Fruit fly (Drosophila melanogaster): ENCODE results near the gene osi.

osi gene

DNA sequence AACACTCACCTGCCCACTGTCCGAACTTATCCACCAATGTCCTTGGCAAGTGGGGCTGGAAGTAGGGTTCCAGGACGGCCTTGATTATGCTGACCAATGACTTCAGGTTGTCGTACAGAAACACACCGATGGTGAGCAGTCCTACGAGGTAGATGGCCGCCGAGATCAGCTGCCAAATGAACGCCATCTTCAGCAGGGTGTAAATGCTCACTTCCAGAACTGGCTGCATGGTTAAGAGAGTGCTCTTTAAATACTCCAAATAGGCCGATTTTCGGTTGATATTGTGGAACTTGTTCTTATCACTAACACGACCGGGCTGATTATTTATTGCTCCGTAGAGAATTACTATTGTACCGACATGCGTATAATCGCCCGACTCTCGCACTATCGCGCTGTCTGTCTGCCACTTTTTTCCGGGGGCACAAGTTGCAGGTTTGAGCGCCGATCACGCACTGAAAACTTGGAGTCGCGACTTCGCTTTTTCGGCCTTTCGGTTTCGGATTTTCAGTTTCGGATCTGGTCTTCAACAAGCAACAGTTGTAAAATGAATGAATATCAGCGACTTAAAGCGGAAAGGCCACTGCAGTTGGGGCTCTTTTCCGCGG lies 40.9 kb downstream of the osi start:
- no peak for TF ChIP-seq CG17801 (GFP tag; optimal IDR thresholded peaks at IDR 0.05; ENCODE audit: partially characterized antibody)

DNA sequence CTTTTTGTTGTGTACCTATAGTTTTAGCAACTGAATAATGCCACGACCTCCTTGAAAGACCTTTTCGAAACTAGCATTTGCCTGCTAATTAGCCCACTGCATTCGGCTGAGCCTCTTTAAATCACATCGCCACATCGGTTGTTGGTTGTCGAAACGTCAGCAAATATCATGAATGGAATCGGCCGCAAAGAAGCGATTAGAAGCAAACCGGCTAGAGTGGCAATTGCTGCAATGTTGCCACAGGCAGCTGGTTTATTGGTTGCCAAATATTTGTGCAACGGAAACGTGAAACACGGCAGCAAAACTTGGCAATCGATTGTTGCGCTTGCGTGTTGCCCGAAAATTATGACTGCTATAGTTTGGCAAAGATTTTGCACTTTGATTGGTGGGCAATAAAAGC lies 42.6 kb downstream of the osi start:
- TF ChIP-seq CG17801 (GFP tag; optimal IDR thresholded peaks at IDR 0.05; ENCODE audit: partially characterized antibody), result no peak

DNA sequence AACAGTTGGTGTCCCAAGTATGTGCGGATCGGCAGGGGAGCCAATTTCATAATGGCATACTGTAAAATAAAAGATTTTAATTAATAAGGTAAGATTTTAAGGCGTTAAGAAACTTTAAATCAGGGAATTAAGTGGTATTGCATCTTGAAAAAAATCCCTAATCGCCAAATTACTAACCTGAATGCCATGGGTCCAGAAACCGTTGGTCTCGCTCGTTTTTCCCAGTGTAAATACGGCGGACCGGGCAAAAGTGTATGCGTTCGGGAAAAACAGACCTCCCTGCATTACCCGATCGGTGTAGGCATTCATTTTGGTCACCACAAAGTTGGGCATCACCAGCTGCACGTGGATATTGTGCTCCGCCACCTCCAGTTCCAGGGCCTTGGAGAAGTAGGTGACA lies 44.4 kb downstream of the osi start:
- TF ChIP-seq CG17801 (GFP tag; optimal IDR thresholded peaks at IDR 0.05; ENCODE audit: partially characterized antibody), result no peak

DNA sequence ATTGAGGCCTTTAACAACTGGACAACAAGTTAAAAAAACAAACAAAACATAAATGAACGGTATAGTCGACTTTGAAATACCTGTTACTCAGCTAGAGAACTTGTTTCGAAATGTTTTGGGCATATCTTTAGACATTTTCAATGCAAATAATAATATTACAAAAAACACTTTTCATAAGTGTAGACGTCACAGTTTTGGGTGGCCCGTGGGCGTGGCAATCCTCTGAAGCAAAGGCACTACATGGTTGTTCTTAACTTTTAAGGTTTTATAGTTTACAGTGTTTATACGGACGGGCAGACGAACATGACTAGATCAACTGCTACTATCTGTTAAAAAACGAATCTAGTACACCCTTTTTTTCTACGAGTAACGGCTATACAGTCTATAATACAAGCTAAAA lies 45.3 kb downstream of the osi start:
- no peak for TF ChIP-seq CG17801 (GFP tag; optimal IDR thresholded peaks at IDR 0.05; ENCODE audit: partially characterized antibody)

DNA sequence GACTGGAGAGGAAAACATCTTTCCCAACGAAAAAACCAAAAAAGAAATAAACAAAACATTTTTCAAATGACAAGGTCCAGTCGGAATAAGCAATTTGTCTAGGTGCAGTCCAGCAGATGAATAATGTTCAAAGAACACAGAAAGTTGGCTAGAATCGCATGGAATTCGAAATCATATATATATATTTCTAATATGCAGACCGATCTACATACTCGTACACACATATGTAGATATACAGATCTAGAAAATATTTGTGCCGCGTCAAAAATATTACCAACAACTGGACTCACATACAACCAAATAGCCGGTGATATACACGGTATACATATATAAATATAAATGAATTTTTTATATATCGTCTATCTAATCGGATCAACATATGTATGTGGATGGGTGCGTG lies 48.1 kb downstream of the osi start:
- TF ChIP-seq CG17801 (GFP tag; optimal IDR thresholded peaks at IDR 0.05; ENCODE audit: partially characterized antibody), result no peak

DNA sequence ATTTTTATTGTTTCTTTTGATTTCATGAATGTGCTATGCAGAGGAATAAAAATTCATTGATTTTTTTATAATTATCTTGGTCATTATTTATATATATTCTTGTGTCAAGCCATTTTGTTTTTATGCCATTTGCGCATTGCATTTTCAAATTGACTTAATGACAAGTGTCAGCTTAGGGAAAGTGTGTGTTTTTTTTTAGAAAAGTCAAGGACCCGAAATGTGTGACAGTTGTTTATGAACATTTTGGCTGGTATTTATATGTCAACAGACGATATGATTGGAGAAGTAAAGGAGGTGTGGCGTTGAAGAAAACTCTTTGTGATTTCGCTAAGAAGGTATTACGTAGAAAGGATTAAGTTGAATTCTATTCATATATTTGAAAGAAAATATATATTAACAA lies 50.1 kb downstream of the osi start, which contains the start of the genes SclA and SclB:
SclA (plus strand) TSS at position 301 of the 400 bp plus-strand sequence.
SclB (plus strand) TSS at position 301 of the 400 bp plus-strand sequence.
- no peak for TF ChIP-seq CG17801 (GFP tag; optimal IDR thresholded peaks at IDR 0.05; ENCODE audit: partially characterized antibody)

DNA sequence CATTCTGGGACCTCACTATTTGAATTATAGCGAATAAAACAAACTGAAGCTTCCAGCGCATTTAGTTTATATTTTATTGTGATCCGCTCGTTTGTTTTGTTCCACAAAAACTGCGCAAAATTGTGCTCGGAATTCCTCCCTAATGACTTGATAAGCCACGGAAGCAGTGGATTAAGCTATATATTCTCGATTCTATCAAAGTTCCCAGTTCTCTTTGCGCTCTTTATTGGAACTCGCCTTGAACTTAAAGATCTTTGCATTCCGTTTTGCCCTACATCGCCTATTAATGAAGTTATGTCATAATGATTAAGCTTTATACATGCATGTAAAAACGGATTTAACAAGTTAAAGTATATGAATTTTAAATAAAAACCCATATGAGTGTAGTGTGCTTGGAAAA lies 50.6 kb downstream of the osi start, which contains the start of gene Nepl9:
Nepl9 (minus strand) TSS at position 101 of the 400 bp plus-strand sequence.
- TF ChIP-seq CG17801 (GFP tag; optimal IDR thresholded peaks at IDR 0.05; ENCODE audit: partially characterized antibody), result no peak

Data from ovary, adult (tissue).